Worm (Caenorhabditis elegans) whole organism, young adult: Measurements from ENCODE around the gene spe-39.
A peak's percentile ranks its signal among the peaks of the same experiment; 100 is the strongest.

Experiments
- B0019.2 ChIP-seq: fragments of 200-800 bp; sonication (Bioruptor generic); conservative IDR thresholded peaks from 2 replicates; pipeline ENCODE4 v1.3.6; 2022; ENCODE audit warnings: missing genetic modification reagents, missing genetic modification characterization, missing compliant biosample characterization
- B0336.3 ChIP-seq: fragments of 200-800 bp; sonication (Bioruptor generic); IDR thresholded peaks from 2 replicates; pipeline ENCODE4 v1.3.6; 2022; ENCODE audit warnings: missing genetic modification characterization, missing compliant biosample characterization
- D2030.7 ChIP-seq: fragments of 200-800 bp; sonication (Bioruptor generic); IDR thresholded peaks from 2 replicates; pipeline ENCODE4 v1.3.6; 2022; ENCODE audit warnings: missing genetic modification reagents, missing genetic modification characterization, missing compliant biosample characterization
- F33H1.4 ChIP-seq: fragments of 200-800 bp; sonication (Bioruptor generic); IDR thresholded peaks from 2 replicates; pipeline ENCODE4 v1.3.6; 2022; ENCODE audit warnings: missing genetic modification reagents, missing genetic modification characterization, missing compliant biosample characterization
- F57C9.4 ChIP-seq: sonication (generic microtip); optimal IDR thresholded peaks from 2 replicates; lab custom pipeline; 2017; ENCODE audit warnings: mild to moderate bottlenecking, missing genetic modification characterization, missing compliant biosample characterization
- K11D2.4 ChIP-seq: fragments of 200-800 bp; sonication (Bioruptor generic); IDR thresholded peaks from 2 replicates; pipeline ENCODE4 v1.3.6; 2022; ENCODE audit warnings: missing genetic modification reagents, missing genetic modification characterization, missing compliant biosample characterization
- Y53G8AR.9 ChIP-seq: fragments of 200-800 bp; sonication (Bioruptor generic); conservative IDR thresholded peaks from 2 replicates; pipeline ENCODE4 v1.3.6; 2022; ENCODE audit warnings: missing genetic modification reagents, missing genetic modification characterization, missing compliant biosample characterization
- Y79H2A.3 ChIP-seq: fragments of 200-800 bp; sonication (Bioruptor generic); conservative IDR thresholded peaks from 2 replicates; pipeline ENCODE4 v1.3.6; 2022; ENCODE audit warnings: missing genetic modification reagents, missing genetic modification characterization, missing compliant biosample characterization
- Y95B8A.8 ChIP-seq: fragments of 200-800 bp; sonication (Bioruptor generic); IDR thresholded peaks from 2 replicates; pipeline ENCODE4 v1.3.6; 2022; ENCODE audit warnings: missing genetic modification reagents, missing genetic modification characterization, missing compliant biosample characterization
- ZK185.1 ChIP-seq: sonication (generic microtip); optimal IDR thresholded peaks from 2 replicates; lab custom pipeline; 2016; ENCODE audit warnings: mild to moderate bottlenecking, missing genetic modification characterization, missing compliant biosample characterization; ENCODE audit not compliant: poor library complexity, severe bottlenecking
- aptf-2 ChIP-seq: fragments of 200-800 bp; sonication (Bioruptor generic); conservative IDR thresholded peaks from 2 replicates; pipeline ENCODE4 v1.3.6; 2022; ENCODE audit warnings: missing genetic modification reagents, missing genetic modification characterization, missing compliant biosample characterization
- aptf-3 ChIP-seq: fragments of 200-800 bp; sonication (Bioruptor generic); IDR thresholded peaks from 2 replicates; pipeline ENCODE4 v1.3.6; 2022; ENCODE audit warnings: missing genetic modification characterization, missing compliant biosample characterization
- attf-5 ChIP-seq: fragments of 200-800 bp; sonication (Bioruptor generic); optimal IDR thresholded peaks from 2 replicates; lab custom pipeline; 2018; ENCODE audit warnings: mild to moderate bottlenecking, missing genetic modification characterization, missing compliant biosample characterization
- bed-1 ChIP-seq: fragments of 200-800 bp; sonication (Bioruptor generic); IDR thresholded peaks from 2 replicates; pipeline ENCODE4 v1.3.6; 2022; ENCODE audit warnings: missing genetic modification reagents, missing genetic modification characterization, missing compliant biosample characterization
- cebp-1 ChIP-seq, 2 experiments: fragments of 200-800 bp in 1 of 2; sonication (Bioruptor generic) in 1 of 2; sonication (generic microtip) in 1 of 2; IDR thresholded peaks in 1 of 2; optimal IDR thresholded peaks in 1 of 2; 2 replicates each; pipeline versions ENCODE4 v1.3.6 to Lab custom; 2017 to 2022; ENCODE audit warnings: missing compliant biosample characterization in 2 of 2, missing genetic modification characterization in 2 of 2, mild to moderate bottlenecking in 1 of 2, missing genetic modification reagents in 1 of 2, moderate library complexity in 1 of 2
- ceh-100 ChIP-seq: fragments of 200-800 bp; sonication (Bioruptor generic); IDR thresholded peaks from 2 replicates; pipeline ENCODE4 v1.3.6; 2022; ENCODE audit warnings: missing genetic modification reagents, missing genetic modification characterization, missing compliant biosample characterization
- ceh-27 ChIP-seq: fragments of 200-800 bp; sonication (Bioruptor generic); optimal IDR thresholded peaks from 2 replicates; lab custom pipeline; 2018; ENCODE audit warnings: mild to moderate bottlenecking, missing genetic modification characterization, moderate library complexity, missing compliant biosample characterization
- ceh-58 ChIP-seq: fragments of 200-800 bp; sonication (Bioruptor generic); IDR thresholded peaks from 2 replicates; pipeline ENCODE4 v1.3.6; 2022; ENCODE audit warnings: missing genetic modification characterization, missing compliant biosample characterization
- ceh-91 ChIP-seq: fragments of 200-800 bp; sonication (Bioruptor generic); IDR thresholded peaks from 2 replicates; pipeline ENCODE4 v1.3.6; 2022; ENCODE audit warnings: missing genetic modification reagents, missing genetic modification characterization, missing compliant biosample characterization
- dox-1 ChIP-seq: fragments of 200-800 bp; sonication (Bioruptor generic); IDR thresholded peaks from 2 replicates; pipeline ENCODE4 v1.3.6; 2022; ENCODE audit warnings: missing genetic modification reagents, missing genetic modification characterization, missing compliant biosample characterization
- efl-1 ChIP-seq: fragments of 150-350 bp; optimal IDR thresholded peaks from 2 replicates; lab custom pipeline; 2014; ENCODE audit warnings: missing biosample characterization, missing genetic modification reagents, missing genetic modification characterization
- egrh-3 ChIP-seq: fragments of 200-800 bp; sonication (Bioruptor generic); IDR thresholded peaks from 2 replicates; pipeline ENCODE4 v1.3.6; 2022; ENCODE audit warnings: missing genetic modification reagents, missing genetic modification characterization, missing compliant biosample characterization
- fkh-3 ChIP-seq: sonication (generic microtip); optimal IDR thresholded peaks from 2 replicates; lab custom pipeline; 2016; ENCODE audit warnings: mild to moderate bottlenecking, missing genetic modification characterization, missing compliant biosample characterization
- hmg-1.2 ChIP-seq: fragments of 200-800 bp; sonication (Bioruptor generic); IDR thresholded peaks from 2 replicates; pipeline ENCODE4 v1.3.6; 2022; ENCODE audit warnings: missing genetic modification reagents, missing genetic modification characterization, missing compliant biosample characterization
- hmg-20 ChIP-seq: fragments of 200-800 bp; sonication (Bioruptor generic); IDR thresholded peaks from 2 replicates; pipeline ENCODE4 v1.3.6; 2022; ENCODE audit warnings: missing genetic modification reagents, missing genetic modification characterization, missing compliant biosample characterization
- hrde-1 ChIP-seq: sonication (generic microtip); optimal IDR thresholded peaks from 2 replicates; lab custom pipeline; 2016; ENCODE audit warnings: missing genetic modification characterization, mild to moderate bottlenecking, missing compliant biosample characterization, moderate library complexity, missing genotype, missing genetic modification reagents, borderline replicate concordance
- hsf-1 ChIP-seq: fragments of 200-800 bp; sonication (Bioruptor generic); IDR thresholded peaks from 2 replicates; pipeline ENCODE4 v1.3.6; 2022; ENCODE audit warnings: missing genetic modification reagents, missing genetic modification characterization, missing compliant biosample characterization
- lin-35 ChIP-seq, 3 experiments: fragments of 150-350 bp in 2 of 3; sonication (generic microtip) in 1 of 3; optimal IDR thresholded peaks; 2 replicates each; lab custom pipeline; 2014 to 2018; ENCODE audit warnings: missing biosample characterization in 3 of 3, missing genetic modification characterization in 3 of 3, missing genetic modification reagents in 3 of 3
- lir-1 ChIP-seq: fragments of 200-800 bp; sonication (Bioruptor generic); conservative IDR thresholded peaks from 2 replicates; pipeline ENCODE4 v1.3.6; 2022; ENCODE audit warnings: missing genetic modification reagents, missing genetic modification characterization, missing compliant biosample characterization
- madf-10 ChIP-seq: sonication (generic microtip); optimal IDR thresholded peaks from 2 replicates; lab custom pipeline; 2016; ENCODE audit warnings: mild to moderate bottlenecking, missing genetic modification characterization, missing compliant biosample characterization
- madf-3 ChIP-seq: fragments of 200-800 bp; sonication (Bioruptor generic); IDR thresholded peaks from 2 replicates; pipeline ENCODE4 v1.3.6; 2022; ENCODE audit warnings: missing genetic modification reagents, missing genetic modification characterization, missing compliant biosample characterization
- madf-6 ChIP-seq: fragments of 200-800 bp; sonication (Bioruptor generic); IDR thresholded peaks from 2 replicates; pipeline ENCODE4 v1.3.6; 2022; ENCODE audit warnings: missing genetic modification reagents, missing genetic modification characterization, missing compliant biosample characterization
- madf-8 ChIP-seq: fragments of 200-800 bp; sonication (Bioruptor generic); conservative IDR thresholded peaks from 2 replicates; pipeline ENCODE4 v1.3.6; 2022; ENCODE audit warnings: missing genetic modification reagents, missing genetic modification characterization, missing compliant biosample characterization
- nfya-2 ChIP-seq: fragments of 200-800 bp; sonication (Bioruptor generic); IDR thresholded peaks from 2 replicates; pipeline ENCODE4 v1.3.6; 2022; ENCODE audit warnings: missing genetic modification reagents, missing genetic modification characterization, missing compliant biosample characterization
- nfyb-1 ChIP-seq: fragments of 200-800 bp; sonication (Bioruptor generic); IDR thresholded peaks from 2 replicates; pipeline ENCODE4 v1.3.6; 2022; ENCODE audit warnings: missing genetic modification reagents, missing genetic modification characterization, missing compliant biosample characterization
- nhr-80 ChIP-seq: sonication (generic microtip); optimal IDR thresholded peaks from 2 replicates; lab custom pipeline; 2016; ENCODE audit warnings: missing genetic modification characterization, missing compliant biosample characterization
- nhr-90 ChIP-seq: sonication (generic microtip); optimal IDR thresholded peaks from 2 replicates; lab custom pipeline; 2016; ENCODE audit warnings: missing genotype, mild to moderate bottlenecking, missing genetic modification characterization, missing compliant biosample characterization
- pbrm-1 ChIP-seq: fragments of 200-800 bp; sonication (Bioruptor generic); IDR thresholded peaks from 2 replicates; pipeline ENCODE4 v1.3.6; 2022; ENCODE audit warnings: missing genetic modification reagents, missing genetic modification characterization, missing compliant biosample characterization
- rpc-1 ChIP-seq, 2 experiments: fragments of 150-350 bp in 1 of 2; sonication (generic microtip) in 1 of 2; optimal IDR thresholded peaks; 2 replicates each; lab custom pipeline; 2014 to 2018; ENCODE audit warnings: missing biosample characterization in 1 of 2, missing genetic modification characterization in 1 of 2, missing genetic modification reagents in 1 of 2, missing genotype in 1 of 2
- snpc-3.4 ChIP-seq: sonication (generic microtip); optimal IDR thresholded peaks from 2 replicates; lab custom pipeline; 2017; ENCODE audit warnings: missing genetic modification characterization, mild to moderate bottlenecking, missing compliant biosample characterization, antibody characterized with exemption, moderate library complexity, missing genotype, missing genetic modification reagents
- snpc-4 ChIP-seq, 5 experiments: fragments of 150-350 bp in 1 of 5; sonication (generic microtip) in 4 of 5; optimal IDR thresholded peaks; 2 replicates each; lab custom pipeline; 2014 to 2018; ENCODE audit warnings: missing genetic modification characterization in 5 of 5, missing biosample characterization in 3 of 5, antibody characterized with exemption in 2 of 5, mild to moderate bottlenecking in 2 of 5, missing compliant biosample characterization in 2 of 5, missing genotype in 2 of 5, moderate library complexity in 2 of 5, missing genetic modification reagents in 1 of 5
- somi-1 ChIP-seq: fragments of 200-800 bp; sonication (Bioruptor generic); optimal IDR thresholded peaks from 2 replicates; lab custom pipeline; 2018; ENCODE audit warnings: mild to moderate bottlenecking, missing genetic modification characterization, missing compliant biosample characterization
- tlf-1 ChIP-seq: fragments of 200-800 bp; sonication (Bioruptor generic); optimal IDR thresholded peaks from 2 replicates; lab custom pipeline; 2018; ENCODE audit warnings: mild to moderate bottlenecking, missing genetic modification characterization, missing compliant biosample characterization
- unc-130 ChIP-seq: sonication (generic microtip); optimal IDR thresholded peaks from 2 replicates; lab custom pipeline; 2016; ENCODE audit warnings: missing genetic modification reagents, missing genetic modification characterization, missing compliant biosample characterization
- ztf-18 ChIP-seq: sonication (generic microtip); optimal IDR thresholded peaks from 2 replicates; lab custom pipeline; 2016; ENCODE audit warnings: missing genotype, mild to moderate bottlenecking, missing genetic modification characterization, missing compliant biosample characterization

The spe-39 gene

ce11 chrV:6784853-6785492 lies at the start of gene spe-39, which contains the start of gene spn-4:
Gene spe-39, plus strand, starts transcription at chrV:6785451.
Gene spn-4, minus strand, starts transcription at chrV:6784903.
- TF ChIP-seq K11D2.4: 0 out of 2 replicates have a peak, but pooled peaks have one; percentile 36
- TF ChIP-seq dox-1 (GFP tag; lab: Robert Waterston, UW): peak; percentile 58
- TF ChIP-seq ZK185.1 (tag; lab: Kevin White, UChicago): peak; percentile 78
- TF ChIP-seq nfyb-1 (GFP tag; lab: Robert Waterston, UW): 0 out of 2 replicates have a peak, but pooled peaks have one; percentile 41
- TF ChIP-seq nfya-2: no peak
- 0 out of 2 replicates have a peak, but pooled peaks have one; percentile 57 for TF ChIP-seq Y53G8AR.9 (GFP tag; lab: Robert Waterston, UW)
- peak; percentile 55; the same call in 1 of the 2 replicates for TF ChIP-seq ceh-100 (GFP tag; lab: Robert Waterston, UW)
- no peak for TF ChIP-seq F57C9.4 (tag; lab: Kevin White, UChicago)
- TF ChIP-seq nhr-80 (tag; lab: Kevin White, UChicago): peak; percentile 8
- TF ChIP-seq ceh-91 (GFP tag; lab: Robert Waterston, UW): peak; percentile 90
- TF ChIP-seq aptf-3 (GFP tag; lab: Robert Waterston, UW): no peak
- TF ChIP-seq hmg-20 (GFP tag; lab: Robert Waterston, UW): 0 out of 2 replicates have a peak, but pooled peaks have one; percentile 18
- no peak for TF ChIP-seq aptf-2 (GFP tag; lab: Robert Waterston, UW)
- 0 out of 2 replicates have a peak, but pooled peaks have one; percentile 52 for TF ChIP-seq hsf-1 (GFP tag; lab: Robert Waterston, UW)
- TF ChIP-seq rpc-1 (optimal IDR thresholded peaks at IDR 0.05; lab: Kevin White, UChicago): peak; percentile 48
- TF ChIP-seq rpc-1 (tag; optimal IDR thresholded peaks at IDR 0.05; lab: Kevin White, UChicago): no peak
- TF ChIP-seq ztf-18: peak; percentile 17
- TF ChIP-seq snpc-3.4 (tag; lab: Kevin White, UChicago): peak; percentile 89
- TF ChIP-seq madf-3 (GFP tag; lab: Robert Waterston, UW): peak; percentile 28; the same call in 1 of the 2 replicates
- TF ChIP-seq hmg-1.2: peak; percentile 47
- no peak for TF ChIP-seq somi-1 (GFP tag; lab: Kevin White, UChicago)
- peak; percentile 61 for TF ChIP-seq Y79H2A.3 (GFP tag; lab: Robert Waterston, UW)
- TF ChIP-seq madf-6: peak; percentile 97
- TF ChIP-seq ceh-27: peak; percentile 28
- no peak for TF ChIP-seq cebp-1 (GFP tag; IDR thresholded peaks at IDR 0.05; lab: Robert Waterston, UW)
- TF ChIP-seq cebp-1 (tag; optimal IDR thresholded peaks at IDR 0.05; lab: Kevin White, UChicago): peak; percentile 60
- TF ChIP-seq pbrm-1 (GFP tag; lab: Robert Waterston, UW): peak; percentile 49; the same call in 1 of the 2 replicates
- 0 out of 2 replicates have a peak, but pooled peaks have one; percentile 14 for TF ChIP-seq Y95B8A.8 (GFP tag; lab: Robert Waterston, UW)
- TF ChIP-seq ceh-58 (GFP tag; lab: Robert Waterston, UW): no peak
- TF ChIP-seq nhr-90 (tag; lab: Kevin White, UChicago): no peak
- peak; percentile 48 for TF ChIP-seq hrde-1
- TF ChIP-seq fkh-3 (tag; lab: Kevin White, UChicago): no peak
- peak; percentile 70 for TF ChIP-seq unc-130
- TF ChIP-seq tlf-1: peak; percentile 92
- TF ChIP-seq madf-8 (GFP tag; lab: Robert Waterston, UW): peak; percentile 96
- peak; percentile 72 for TF ChIP-seq B0019.2 (GFP tag; lab: Robert Waterston, UW)
- no peak for TF ChIP-seq egrh-3 (GFP tag; lab: Robert Waterston, UW)
- peak; percentile 97 for TF ChIP-seq efl-1 (GFP tag; lab: Kevin White, UChicago)
- peak; percentile 72 for TF ChIP-seq F33H1.4 (GFP tag; lab: Robert Waterston, UW)
- no peak for TF ChIP-seq attf-5 (GFP tag; lab: Kevin White, UChicago)
- no peak for TF ChIP-seq bed-1
- peak; percentile 43; the same call in 1 of the 2 replicates for TF ChIP-seq lir-1
- peak; percentile 40 to 83 (median 47) for TF ChIP-seq lin-35 (GFP tag; optimal IDR thresholded peaks at IDR 0.05; lab: Kevin White, UChicago)
- no peak for TF ChIP-seq madf-10 (tag; lab: Kevin White, UChicago)
- peak; percentile 76 for TF ChIP-seq B0336.3 (GFP tag; lab: Robert Waterston, UW)
- TF ChIP-seq D2030.7 (GFP tag; lab: Robert Waterston, UW): peak; percentile 92
- TF ChIP-seq snpc-4 (GFP tag; optimal IDR thresholded peaks at IDR 0.05; lab: Kevin White, UChicago): no peak
- TF ChIP-seq snpc-4 (tag; optimal IDR thresholded peaks at IDR 0.05; lab: Kevin White, UChicago): peak in 2 of 4 experiments; percentile 50 to 55
